Fruit fly (Drosophila melanogaster) whole organism, embryonic: ENCODE data around the gene Schip1.

ENCODE experiments used
- B-H2 ChIP-seq: fragments of 200-800 bp; sonication (Bioruptor generic); optimal IDR thresholded peaks from 2 replicates; lab custom pipeline; 2018; ENCODE audit warnings: missing biosample characterization, mild to moderate bottlenecking, missing genetic modification characterization
- Bgb ChIP-seq: fragments of 200-800 bp; sonication (Bioruptor generic); IDR thresholded peaks from 2 replicates; pipeline ENCODE4 v1.3.6; 2022; ENCODE audit warnings: missing biosample characterization, missing genetic modification characterization; ENCODE audit not compliant: partially characterized antibody
- CG10462 ChIP-seq: fragments of 200-800 bp; sonication (Bioruptor generic); optimal IDR thresholded peaks from 2 replicates; lab custom pipeline; 2016; ENCODE audit warnings: missing biosample characterization, missing genetic modification characterization
- CG12155 ChIP-seq: fragments of 200-800 bp; sonication (Bioruptor generic); optimal IDR thresholded peaks from 3 replicates; lab custom pipeline; 2016; ENCODE audit warnings: missing biosample characterization, missing genetic modification characterization
- CG12769 ChIP-seq: fragments of 200-800 bp; sonication (Bioruptor generic); optimal IDR thresholded peaks from 2 replicates; lab custom pipeline; 2019; ENCODE audit warnings: missing biosample characterization, mild to moderate bottlenecking, missing genetic modification characterization, moderate library complexity
- CG13287 ChIP-seq: fragments of 200-800 bp; sonication (Bioruptor generic); IDR thresholded peaks from 2 replicates; pipeline ENCODE4 v1.3.6; 2022; ENCODE audit warnings: missing biosample characterization, missing genetic modification characterization; ENCODE audit not compliant: partially characterized antibody
- CG13894 ChIP-seq: fragments of 200-800 bp; sonication (Bioruptor generic); optimal IDR thresholded peaks from 3 replicates; lab custom pipeline; 2018; ENCODE audit warnings: missing biosample characterization, mild to moderate bottlenecking, missing genetic modification characterization, moderate library complexity
- CG14050 ChIP-seq: fragments of 200-800 bp; sonication (Bioruptor generic); IDR thresholded peaks from 3 replicates; pipeline ENCODE4 v1.3.6; 2022; ENCODE audit warnings: missing biosample characterization, missing genetic modification characterization
- CG14860 ChIP-seq: fragments of 200-800 bp; sonication (Bioruptor generic); IDR thresholded peaks from 3 replicates; pipeline ENCODE4 v1.3.6; 2022; ENCODE audit warnings: missing biosample characterization, missing genetic modification characterization; ENCODE audit not compliant: partially characterized antibody
- CG15479 ChIP-seq: fragments of 200-800 bp; sonication (Bioruptor generic); optimal IDR thresholded peaks from 3 replicates; lab custom pipeline; 2019; ENCODE audit warnings: missing biosample characterization, mild to moderate bottlenecking, missing genetic modification characterization, moderate library complexity
- CG1602 ChIP-seq: fragments of 200-800 bp; sonication (Bioruptor generic); optimal IDR thresholded peaks from 3 replicates; lab custom pipeline; 2016; ENCODE audit warnings: missing biosample characterization, missing genetic modification characterization
- CG1647 ChIP-seq: fragments of 200-800 bp; sonication (Bioruptor generic); optimal IDR thresholded peaks from 3 replicates; lab custom pipeline; 2016; ENCODE audit warnings: missing biosample characterization, missing genetic modification characterization
- CG16813 ChIP-seq: fragments of 200-800 bp; sonication (Bioruptor generic); IDR thresholded peaks from 3 replicates; pipeline ENCODE4 v1.3.6; 2022; ENCODE audit warnings: missing biosample characterization, missing genetic modification characterization; ENCODE audit not compliant: partially characterized antibody
- CG17359 ChIP-seq: fragments of 200-800 bp; sonication (Bioruptor generic); optimal IDR thresholded peaks from 3 replicates; lab custom pipeline; 2018; ENCODE audit warnings: missing biosample characterization, mild to moderate bottlenecking, missing genetic modification characterization, moderate library complexity
- CG17829 ChIP-seq: fragments of 200-800 bp; optimal IDR thresholded peaks from 2 replicates; lab custom pipeline; 2019; ENCODE audit warnings: missing biosample characterization, mild to moderate bottlenecking, missing genetic modification characterization, moderate library complexity
- CG31365 ChIP-seq: fragments of 200-800 bp; sonication (Bioruptor generic); optimal IDR thresholded peaks from 2 replicates; lab custom pipeline; 2018; ENCODE audit warnings: missing biosample characterization, mild to moderate bottlenecking, missing genetic modification characterization
- CG33213 ChIP-seq: fragments of 200-800 bp; sonication (Bioruptor generic); optimal IDR thresholded peaks from 3 replicates; lab custom pipeline; 2016; ENCODE audit warnings: missing biosample characterization, missing genetic modification characterization
- CG33557 ChIP-seq: fragments of 200-800 bp; sonication (Bioruptor generic); optimal IDR thresholded peaks from 2 replicates; lab custom pipeline; 2019; ENCODE audit warnings: missing biosample characterization, mild to moderate bottlenecking, missing genetic modification characterization, moderate library complexity
- CG34224 ChIP-seq: fragments of 200-800 bp; sonication (Bioruptor generic); IDR thresholded peaks from 3 replicates; pipeline ENCODE4 v1.3.6; 2022; ENCODE audit warnings: missing biosample characterization, missing genetic modification characterization; ENCODE audit not compliant: partially characterized antibody
- CG4617 ChIP-seq: fragments of 200-800 bp; sonication (Bioruptor generic); optimal IDR thresholded peaks from 3 replicates; lab custom pipeline; 2016; ENCODE audit warnings: missing biosample characterization, missing genetic modification characterization, borderline replicate concordance
- CG7928 ChIP-seq: fragments of 200-800 bp; sonication (Bioruptor generic); optimal IDR thresholded peaks from 2 replicates; lab custom pipeline; 2017; ENCODE audit warnings: missing biosample characterization, mild to moderate bottlenecking, missing genetic modification characterization
- CoRest ChIP-seq: fragments of 200-800 bp; sonication (Bioruptor generic); optimal IDR thresholded peaks from 3 replicates; lab custom pipeline; 2018; ENCODE audit warnings: missing biosample characterization, mild to moderate bottlenecking, missing genetic modification characterization, moderate library complexity
- D19A ChIP-seq: fragments of 200-800 bp; optimal IDR thresholded peaks from 3 replicates; lab custom pipeline; 2019; ENCODE audit warnings: missing biosample characterization, mild to moderate bottlenecking, missing genetic modification characterization, moderate library complexity
- Dbx ChIP-seq: fragments of 200-800 bp; sonication (Bioruptor generic); IDR thresholded peaks from 3 replicates; pipeline ENCODE4 v1.3.6; 2022; ENCODE audit warnings: missing biosample characterization, missing genetic modification characterization
- Dfd ChIP-seq, 2 experiments: fragments of >200 bp; optimal IDR thresholded peaks; 2 replicates each; lab custom pipeline; 2017; ENCODE audit warnings: missing biosample characterization in 2 of 2, missing genetic modification characterization in 2 of 2
- Dll ChIP-seq: fragments of 200-800 bp; sonication (Bioruptor generic); IDR thresholded peaks from 4 replicates; pipeline ENCODE4 v1.3.6; 2022; ENCODE audit warnings: missing biosample characterization, missing genetic modification characterization; ENCODE audit not compliant: partially characterized antibody
- Eip74EF ChIP-seq, 2 experiments: fragments of 200-800 bp in 1 of 2; fragments of >200 bp in 1 of 2; sonication (Bioruptor generic) in 1 of 2; optimal IDR thresholded peaks; 2 replicates each; lab custom pipeline; 2017 to 2019; ENCODE audit warnings: missing biosample characterization in 2 of 2, missing genetic modification characterization in 2 of 2, mild to moderate bottlenecking in 1 of 2, moderate library complexity in 1 of 2
- HLH4C ChIP-seq: fragments of 200-800 bp; sonication (Bioruptor generic); IDR thresholded peaks from 3 replicates; pipeline ENCODE4 v1.3.6; 2022; ENCODE audit warnings: missing biosample characterization, missing genetic modification characterization; ENCODE audit not compliant: partially characterized antibody
- Lhr ChIP-seq: fragments of 200-800 bp; sonication (Bioruptor generic); optimal IDR thresholded peaks from 3 replicates; lab custom pipeline; 2017; ENCODE audit warnings: mild to moderate bottlenecking, missing biosample characterization, missing genetic modification reagents, missing genetic modification characterization
- MESR4 ChIP-seq: fragments of 200-800 bp; sonication (Bioruptor generic); optimal IDR thresholded peaks from 2 replicates; lab custom pipeline; 2018; ENCODE audit warnings: missing biosample characterization, mild to moderate bottlenecking, missing genetic modification characterization, moderate library complexity
- Myb ChIP-seq: fragments of 200-800 bp; sonication (Bioruptor generic); optimal IDR thresholded peaks from 2 replicates; lab custom pipeline; 2016; ENCODE audit warnings: missing biosample characterization, missing genetic modification characterization
- NC2β ChIP-seq: fragments of 200-800 bp; sonication (Bioruptor generic); optimal IDR thresholded peaks from 2 replicates; lab custom pipeline; 2016; ENCODE audit warnings: missing biosample characterization, missing genetic modification characterization
- Nf-YB ChIP-seq: fragments of 200-800 bp; sonication (Bioruptor generic); optimal IDR thresholded peaks from 3 replicates; lab custom pipeline; 2019; ENCODE audit warnings: missing biosample characterization, mild to moderate bottlenecking, missing genetic modification characterization, moderate library complexity
- Opbp ChIP-seq: fragments of 200-800 bp; sonication (Bioruptor generic); IDR thresholded peaks from 3 replicates; pipeline ENCODE4 v1.3.6; 2022; ENCODE audit warnings: missing biosample characterization, missing genetic modification characterization; ENCODE audit not compliant: partially characterized antibody
- Pdp1 ChIP-seq, 2 experiments: fragments of 200-800 bp; sonication (Bioruptor generic); optimal IDR thresholded peaks; 3 replicates each; lab custom pipeline; 2016; ENCODE audit warnings: missing biosample characterization in 2 of 2, missing genetic modification characterization in 2 of 2, mild to moderate bottlenecking in 1 of 2, moderate library complexity in 1 of 2
- Sry-δ ChIP-seq: fragments of 200-800 bp; sonication (Bioruptor generic); optimal IDR thresholded peaks from 2 replicates; lab custom pipeline; 2016; ENCODE audit warnings: missing biosample characterization, missing genetic modification characterization
- Xbp1 ChIP-seq: fragments of 200-800 bp; sonication (Bioruptor generic); optimal IDR thresholded peaks from 3 replicates; lab custom pipeline; 2016; ENCODE audit warnings: missing biosample characterization, mild to moderate bottlenecking, missing genetic modification characterization
- dmrt11E ChIP-seq: fragments of 200-800 bp; sonication (Bioruptor generic); optimal IDR thresholded peaks from 3 replicates; lab custom pipeline; 2018; ENCODE audit warnings: missing biosample characterization, mild to moderate bottlenecking, missing genetic modification characterization, moderate library complexity
- dpn ChIP-seq, 2 experiments: fragments of 200-800 bp; sonication (Bioruptor generic); optimal IDR thresholded peaks; 3 replicates each; lab custom pipeline; 2016; ENCODE audit warnings: missing biosample characterization in 2 of 2, missing genetic modification characterization in 2 of 2
- grau ChIP-seq: fragments of 200-800 bp; optimal IDR thresholded peaks from 3 replicates; lab custom pipeline; 2019; ENCODE audit warnings: missing biosample characterization, mild to moderate bottlenecking, missing genetic modification characterization, moderate library complexity
- row ChIP-seq: fragments of 200-800 bp; sonication (Bioruptor generic); IDR thresholded peaks from 3 replicates; pipeline ENCODE4 v1.3.6; 2022; ENCODE audit warnings: missing biosample characterization, missing genetic modification characterization
- salm ChIP-seq: fragments of 200-800 bp; sonication (Bioruptor generic); optimal IDR thresholded peaks from 2 replicates; lab custom pipeline; 2018; ENCODE audit warnings: missing biosample characterization, mild to moderate bottlenecking, missing genetic modification characterization
- sd ChIP-seq: fragments of 200-800 bp; sonication (Bioruptor generic); optimal IDR thresholded peaks from 3 replicates; lab custom pipeline; 2018; ENCODE audit warnings: missing biosample characterization, mild to moderate bottlenecking, missing genetic modification characterization, moderate library complexity
- stwl ChIP-seq: fragments of 200-800 bp; sonication (Bioruptor generic); optimal IDR thresholded peaks from 3 replicates; lab custom pipeline; 2018; ENCODE audit warnings: missing biosample characterization, mild to moderate bottlenecking, missing genetic modification characterization, moderate library complexity
- sug ChIP-seq: fragments of 200-800 bp; optimal IDR thresholded peaks from 2 replicates; lab custom pipeline; 2019; ENCODE audit warnings: missing biosample characterization, mild to moderate bottlenecking, missing genetic modification characterization, moderate library complexity
- toy ChIP-seq: fragments of 200-800 bp; sonication (Bioruptor generic); IDR thresholded peaks from 2 replicates; pipeline ENCODE4 v1.3.6; 2022; ENCODE audit warnings: missing biosample characterization, missing genetic modification characterization
- twi ChIP-seq: fragments of 200-800 bp; optimal IDR thresholded peaks from 2 replicates; lab custom pipeline; 2019; ENCODE audit warnings: missing biosample characterization, mild to moderate bottlenecking, missing genetic modification characterization, moderate library complexity
- zen ChIP-seq: fragments of 200-800 bp; sonication (Bioruptor generic); optimal IDR thresholded peaks from 3 replicates; lab custom pipeline; 2018; ENCODE audit warnings: missing biosample characterization, mild to moderate bottlenecking, missing genetic modification characterization, moderate library complexity

The Schip1 gene

dm6 chr2L:10298306-10298705, 32.6 kb downstream of the Schip1 start (continued):
- TF ChIP-seq Eip74EF (GFP tag; optimal IDR thresholded peaks at IDR 0.05; lab: Kevin White, UChicago) (peak in 1 of 2 experiments; percentile 79), row (GFP tag; lab: Robert Waterston, UW) (peak; percentile 38; the same call in 1 of the 3 replicates), sug (tag; lab: Kevin White, UChicago) (peak; percentile 42), dmrt11E (tag; lab: Kevin White, UChicago) (no peak), CG33213 (GFP tag; lab: Kevin White, UChicago) (peak; percentile 5), B-H2 (peak; percentile 30), CG15479 (GFP tag; lab: Kevin White, UChicago) (no peak), zen (tag; lab: Kevin White, UChicago) (peak; percentile 38), Xbp1 (GFP tag; lab: Kevin White, UChicago) (peak; percentile 1), Opbp (GFP tag; lab: Robert Waterston, UW) (peak; percentile 90; the same call in 2 of the 3 replicates), CG17829 (tag; lab: Kevin White, UChicago) (peak; percentile 8), CG14860 (GFP tag; lab: Robert Waterston, UW) (peak; percentile 84; the same call in 2 of the 3 replicates), MESR4 (peak; percentile 25), Dbx (GFP tag; lab: Robert Waterston, UW) (0 out of 3 replicates have a peak, but pooled peaks have one; percentile 30), dpn (GFP tag; optimal IDR thresholded peaks at IDR 0.05; lab: Kevin White, UChicago) (peak in 1 of 2 experiments; percentile 33), twi (tag; lab: Kevin White, UChicago) (peak; percentile 8), D19A (tag; lab: Kevin White, UChicago) (peak; percentile 53), CG34224 (GFP tag; lab: Robert Waterston, UW) (peak; percentile 57; the same call in 1 of the 3 replicates), CG17359 (tag; lab: Kevin White, UChicago) (no peak), Pdp1 (GFP tag; optimal IDR thresholded peaks at IDR 0.05; lab: Kevin White, UChicago) (peak in 1 of 2 experiments; percentile 78), CG16813 (GFP tag; lab: Robert Waterston, UW) (peak; percentile 91), CG7928 (no peak), CG31365 (tag; lab: Kevin White, UChicago) (peak; percentile 98), Dfd (GFP tag; optimal IDR thresholded peaks at IDR 0.05; lab: Kevin White, UChicago) (peak in 1 of 2 experiments; percentile 78), CG1647 (GFP tag; lab: Kevin White, UChicago) (no peak), Nf-YB (GFP tag; lab: Kevin White, UChicago) (peak; percentile 35), sd (tag; lab: Kevin White, UChicago) (peak; percentile 95), stwl (tag; lab: Kevin White, UChicago) (peak; percentile 92), Dll (GFP tag; lab: Robert Waterston, UW) (no peak), Bgb (GFP tag; lab: Robert Waterston, UW) (peak; percentile 73), CG33557 (GFP tag; lab: Kevin White, UChicago) (peak; percentile 10), Lhr (GFP tag; lab: Kevin White, UChicago) (peak; percentile 58), CoRest (tag; lab: Kevin White, UChicago) (peak; percentile 51), CG14050 (GFP tag; lab: Robert Waterston, UW) (no peak), CG13287 (GFP tag; lab: Robert Waterston, UW) (peak; percentile 64), HLH4C (GFP tag; lab: Robert Waterston, UW) (peak; percentile 79), CG1602 (GFP tag; lab: Kevin White, UChicago) (no peak), Sry-δ (peak; percentile 24), CG10462 (GFP tag; lab: Kevin White, UChicago) (peak; percentile 29), Myb (GFP tag; lab: Kevin White, UChicago) (peak; percentile 62), CG12155 (GFP tag; lab: Kevin White, UChicago) (peak; percentile 91), CG4617 (GFP tag; lab: Kevin White, UChicago) (peak; percentile 62), grau (tag; lab: Kevin White, UChicago) (peak; percentile 24), CG13894 (tag; lab: Kevin White, UChicago) (no peak), toy (no peak), salm (tag; lab: Kevin White, UChicago) (no peak), NC2β (GFP tag; lab: Kevin White, UChicago) (peak; percentile 23), CG12769 (tag; lab: Kevin White, UChicago) (peak; percentile 63)
